Worm (Caenorhabditis elegans) whole organism, mixed stage, embryonic: ENCODE measurements around the gene C42D4.18.

Experiments
- drap-1 ChIP-seq: fragments of 200-800 bp; sonication (Bioruptor generic); optimal IDR thresholded peaks from 3 replicates; lab custom pipeline; 2018; ENCODE audit warnings: mild to moderate bottlenecking, missing genetic modification characterization, missing compliant biosample characterization
- lin-13 ChIP-seq: fragments of 150-350 bp; optimal IDR thresholded peaks from 2 replicates; lab custom pipeline; 2014; ENCODE audit warnings: missing biosample characterization, missing genetic modification characterization
- nhr-2 ChIP-seq: fragments of 150-350 bp; optimal IDR thresholded peaks from 2 replicates; lab custom pipeline; 2014; ENCODE audit warnings: missing biosample characterization, missing genetic modification characterization
- nhr-28 ChIP-seq: fragments of 150-350 bp; optimal IDR thresholded peaks from 2 replicates; lab custom pipeline; 2014; ENCODE audit warnings: missing biosample characterization, missing genetic modification characterization
- pha-4 ChIP-seq: fragments of 150-350 bp; optimal IDR thresholded peaks from 2 replicates; lab custom pipeline; 2018; ENCODE audit warnings: missing biosample characterization, missing genetic modification reagents, missing genetic modification characterization
- unc-62 ChIP-seq: fragments of 150-350 bp; optimal IDR thresholded peaks from 2 replicates; lab custom pipeline; 2014; ENCODE audit warnings: missing biosample characterization, missing genetic modification reagents, missing genetic modification characterization
- ztf-11 ChIP-seq: fragments of 150-350 bp; optimal IDR thresholded peaks from 2 replicates; lab custom pipeline; 2014; ENCODE audit warnings: missing biosample characterization, missing genetic modification characterization

- TF ChIP-seq unc-62 (GFP tag; lab: Kevin White, UChicago) (no peak), pha-4 (no peak), drap-1 (GFP tag; lab: Kevin White, UChicago) (no peak), nhr-28 (tag; lab: Kevin White, UChicago) (no peak), nhr-2 (no peak), lin-13 (tag; lab: Kevin White, UChicago) (no peak), ztf-11 (tag; lab: Kevin White, UChicago) (no peak)
Observed at ce11 chrIV:7153362-7153761, 13.2 kb upstream of the C42D4.18 start, which contains the start of gene C34D4.3.
